Worm (Caenorhabditis elegans) whole organism, L1 larva: ENCODE results near the gene nlp-61.

Experiments used
- aly-2 ChIP-seq: fragments of 150-350 bp; optimal IDR thresholded peaks from 2 replicates; lab custom pipeline; 2014; ENCODE audit warnings: missing biosample characterization, missing genetic modification characterization
- ceh-8 ChIP-seq: fragments of 200-800 bp; sonication (Bioruptor generic); optimal IDR thresholded peaks from 2 replicates; lab custom pipeline; 2018; ENCODE audit warnings: mild to moderate bottlenecking, missing genetic modification characterization, moderate library complexity, missing compliant biosample characterization
- ces-1 ChIP-seq: fragments of 150-350 bp; optimal IDR thresholded peaks from 2 replicates; lab custom pipeline; 2014; ENCODE audit warnings: missing biosample characterization, missing genetic modification reagents, missing genetic modification characterization
- fkh-10 ChIP-seq: sonication (generic microtip); optimal IDR thresholded peaks from 2 replicates; lab custom pipeline; 2017; ENCODE audit warnings: missing biosample characterization, missing genetic modification reagents, missing genetic modification characterization
- fos-1 ChIP-seq: fragments of 150-350 bp; optimal IDR thresholded peaks from 2 replicates; lab custom pipeline; 2014; ENCODE audit warnings: missing biosample characterization, missing genetic modification characterization
- lin-35 ChIP-seq, 2 experiments: fragments of 150-350 bp; optimal IDR thresholded peaks; 2 replicates each; lab custom pipeline; 2014; ENCODE audit warnings: missing biosample characterization in 2 of 2, missing genetic modification characterization in 2 of 2, missing genetic modification reagents in 2 of 2
- nhr-90 ChIP-seq: sonication (generic microtip); optimal IDR thresholded peaks from 2 replicates; lab custom pipeline; 2016; ENCODE audit warnings: mild to moderate bottlenecking, missing genetic modification characterization, missing compliant biosample characterization; ENCODE audit not compliant: poor library complexity
- unc-62 ChIP-seq: fragments of 150-350 bp; optimal IDR thresholded peaks from 2 replicates; lab custom pipeline; 2014; ENCODE audit warnings: missing biosample characterization, missing genetic modification reagents, missing genetic modification characterization
- unc-86 ChIP-seq: sonication (generic microtip); optimal IDR thresholded peaks from 2 replicates; lab custom pipeline; 2016; ENCODE audit warnings: missing genetic modification characterization, missing compliant biosample characterization

DNA sequence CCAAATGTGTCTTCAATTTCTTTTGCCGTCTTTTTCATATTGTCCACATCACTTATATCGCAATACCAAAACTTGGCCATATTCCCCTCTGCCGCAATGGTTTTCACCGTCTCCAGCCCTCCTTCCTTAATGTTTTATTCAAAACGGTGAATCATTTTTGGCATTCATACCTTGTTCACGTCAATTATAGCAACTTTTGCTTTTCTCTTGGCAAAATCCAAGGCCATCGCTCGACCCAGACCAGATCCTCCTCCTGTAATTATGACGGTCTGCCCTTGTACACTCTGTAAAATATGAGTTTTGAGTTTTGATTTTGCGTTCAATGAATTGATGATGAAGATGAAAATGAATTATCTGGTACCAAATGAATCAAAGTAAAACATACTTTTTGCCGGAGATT is 37.0 kb downstream of the nlp-61 start:
- no peak for TF ChIP-seq ceh-8 (GFP tag; lab: Kevin White, UChicago)
- no peak for TF ChIP-seq ces-1 (GFP tag; lab: Kevin White, UChicago)
- no peak for TF ChIP-seq fkh-10
- no peak for TF ChIP-seq lin-35 (GFP tag; optimal IDR thresholded peaks at IDR 0.05; lab: Kevin White, UChicago)
- no peak for TF ChIP-seq nhr-90 (tag; lab: Kevin White, UChicago)
- TF ChIP-seq fos-1 (tag; lab: Kevin White, UChicago) = no peak
- no peak for TF ChIP-seq unc-86 (tag; lab: Kevin White, UChicago)
- TF ChIP-seq unc-62 (GFP tag; lab: Kevin White, UChicago) = no peak
- no peak for TF ChIP-seq aly-2
